Worm (Caenorhabditis elegans): ENCODE measurements around the gene F59F5.3.

F59F5.3 gene

ce11 chrX:10541789-10542188 is 424 bp downstream of the F59F5.3 start:
- no peak for TF ChIP-seq nhr-12 (tag; optimal IDR thresholded peaks at IDR 0.05)
- no peak for TF ChIP-seq ces-1 (GFP tag; optimal IDR thresholded peaks at IDR 0.05)
- TF ChIP-seq pha-4 (tag; optimal IDR thresholded peaks at IDR 0.05), result no peak
- TF ChIP-seq ceh-39 (tag; optimal IDR thresholded peaks at IDR 0.05), result no peak

- TF ChIP-seq lsy-2 (tag; optimal IDR thresholded peaks at IDR 0.05) (no peak), M03D4.4 (tag; optimal IDR thresholded peaks at IDR 0.05) (no peak), sptf-1 (tag; optimal IDR thresholded peaks at IDR 0.05) (no peak)
Observed at ce11 chrX:10534625-10535244, 7.5 kb downstream of the F59F5.3 start.

- no peak for TF ChIP-seq sptf-1 (tag; optimal IDR thresholded peaks at IDR 0.05)
- TF ChIP-seq lin-13 (tag; optimal IDR thresholded peaks at IDR 0.05), result no peak
- no peak for TF ChIP-seq unc-62 (GFP tag; optimal IDR thresholded peaks at IDR 0.05)
- TF ChIP-seq lsy-2 (tag; optimal IDR thresholded peaks at IDR 0.05), result no peak
- TF ChIP-seq blmp-1 (tag; optimal IDR thresholded peaks at IDR 0.05), result no peak
- TF ChIP-seq hlh-1 (tag; optimal IDR thresholded peaks at IDR 0.05), result no peak
- no peak for TF ChIP-seq ztf-11 (tag; optimal IDR thresholded peaks at IDR 0.05)
- no peak for TF ChIP-seq ham-2 (GFP tag; optimal IDR thresholded peaks at IDR 0.05)
- no peak for TF ChIP-seq snpc-4 (tag; optimal IDR thresholded peaks at IDR 0.05)
- no peak for TF ChIP-seq sem-2 (GFP tag; optimal IDR thresholded peaks at IDR 0.05)
- no peak for TF ChIP-seq drap-1 (GFP tag; optimal IDR thresholded peaks at IDR 0.05)
- TF ChIP-seq mep-1 (tag; optimal IDR thresholded peaks at IDR 0.05), result no peak
- TF ChIP-seq nhr-28 (tag; optimal IDR thresholded peaks at IDR 0.05), result no peak
- TF ChIP-seq zip-8 (tag; optimal IDR thresholded peaks at IDR 0.05), result no peak
- TF ChIP-seq tbx-8 (GFP tag; optimal IDR thresholded peaks at IDR 0.05), result no peak
- no peak for TF ChIP-seq flh-1 (GFP tag; optimal IDR thresholded peaks at IDR 0.05)
Observed at ce11 chrX:10533447-10533846, 8.8 kb downstream of the F59F5.3 start, which contains the start of gene glo-3. Gene glo-3 (plus strand): TSS chrX:10533699.

- TF ChIP-seq cnd-1 (tag; optimal IDR thresholded peaks at IDR 0.05), result no peak
- TF ChIP-seq mep-1 (tag; optimal IDR thresholded peaks at IDR 0.05), result no peak
- TF ChIP-seq elt-1 (tag; optimal IDR thresholded peaks at IDR 0.05; ENCODE audit: borderline replicate concordance, insufficient read depth), result no peak
- TF ChIP-seq unc-39 (tag; optimal IDR thresholded peaks at IDR 0.05), result no peak
- TF ChIP-seq ceh-39 (tag; optimal IDR thresholded peaks at IDR 0.05), result no peak
Observed at ce11 chrX:10532180-10532833, 9.9 kb downstream of the F59F5.3 start.

ce11 chrX:10528993-10529392 is 13.2 kb downstream of the F59F5.3 start, which contains the start of the genes F14F3.5 and slcf-1:
Gene F14F3.5 (minus strand): TSS chrX:10529226.
Gene slcf-1 (plus strand): TSS chrX:10529294.
- TF ChIP-seq nhr-28 (tag; optimal IDR thresholded peaks at IDR 0.05) (no peak), hlh-1 (tag; optimal IDR thresholded peaks at IDR 0.05) (no peak), mep-1 (tag; optimal IDR thresholded peaks at IDR 0.05) (no peak)

- TF ChIP-seq cnd-1 (tag; optimal IDR thresholded peaks at IDR 0.05) (no peak), ceh-39 (tag; optimal IDR thresholded peaks at IDR 0.05) (no peak), nhr-28 (tag; optimal IDR thresholded peaks at IDR 0.05) (no peak), nhr-76 (tag; optimal IDR thresholded peaks at IDR 0.05) (no peak), unc-62 (GFP tag; optimal IDR thresholded peaks at IDR 0.05) (no peak), hlh-1 (tag; optimal IDR thresholded peaks at IDR 0.05) (no peak), ceh-83 (GFP tag; optimal IDR thresholded peaks at IDR 0.05) (no peak), mls-2 (tag; optimal IDR thresholded peaks at IDR 0.05) (no peak), flh-1 (GFP tag; optimal IDR thresholded peaks at IDR 0.05) (no peak), pha-4 (tag; optimal IDR thresholded peaks at IDR 0.05) (no peak), sptf-1 (tag; optimal IDR thresholded peaks at IDR 0.05) (no peak), unc-39 (tag; optimal IDR thresholded peaks at IDR 0.05) (no peak), lin-13 (tag; optimal IDR thresholded peaks at IDR 0.05) (no peak), ztf-11 (tag; optimal IDR thresholded peaks at IDR 0.05) (no peak), ham-2 (GFP tag; optimal IDR thresholded peaks at IDR 0.05) (no peak), zip-8 (tag; optimal IDR thresholded peaks at IDR 0.05) (no peak), ceh-43 (GFP tag; optimal IDR thresholded peaks at IDR 0.05) (no peak), tbx-8 (GFP tag; optimal IDR thresholded peaks at IDR 0.05) (no peak)
Observed at ce11 chrX:10527414-10527813, 14.8 kb downstream of the F59F5.3 start.
